ENCODE assay signal across 1 worm cellular context in the genomic region with DNA sequence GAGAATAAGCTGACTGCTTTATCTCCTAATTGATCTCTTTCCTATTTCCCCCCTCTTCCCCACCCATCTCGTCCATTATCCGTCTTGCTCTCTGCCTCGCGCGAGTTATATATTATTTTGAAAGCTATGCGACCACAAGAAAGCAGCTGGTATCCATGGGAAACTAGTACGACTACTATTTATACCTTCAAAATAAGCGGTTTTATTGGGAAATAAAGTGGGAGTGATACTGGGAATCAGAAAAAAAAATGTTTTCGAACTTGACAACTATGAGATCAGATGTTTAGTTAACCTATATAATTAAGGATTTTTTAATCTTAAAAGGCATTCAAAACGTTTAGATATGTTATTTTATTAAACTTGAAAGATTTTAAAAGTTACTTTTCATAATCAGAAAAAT.
TF ChIP-seq lines count a peak whose summit lies in the region.

No protein-coding gene starts in this region.

TF ChIP-seq in whole organism, L1 larva, 84 proteins besides CTCF, POLR2A, EP300 and RAD21 (continued from another document):
- TF ChIP-seq pax-3 (tag; optimal IDR thresholded peaks at IDR 0.05; lab: Kevin White, UChicago) (peak; percentile 46), swsn-7 (tag; optimal IDR thresholded peaks at IDR 0.05; lab: Kevin White, UChicago) (peak; percentile 4), ets-5 (GFP tag; IDR thresholded peaks at IDR 0.05; lab: Robert Waterston, UW) (no peak), ama-1 (optimal IDR thresholded peaks at IDR 0.05; lab: Kevin White, UChicago) (no peak), vab-15 (tag; optimal IDR thresholded peaks at IDR 0.05; lab: Kevin White, UChicago) (no peak), grh-1 (GFP tag; IDR thresholded peaks at IDR 0.05; lab: Robert Waterston, UW) (no peak), sox-4 (tag; optimal IDR thresholded peaks at IDR 0.05; lab: Kevin White, UChicago) (peak; percentile 3), ceh-8 (GFP tag; optimal IDR thresholded peaks at IDR 0.05; lab: Kevin White, UChicago) (no peak), nhr-28 (tag; optimal IDR thresholded peaks at IDR 0.05; lab: Kevin White, UChicago) (no peak), egl-13 (tag; optimal IDR thresholded peaks at IDR 0.05; lab: Kevin White, UChicago) (no peak), blmp-1 (tag; optimal IDR thresholded peaks at IDR 0.05; lab: Kevin White, UChicago) (no peak), efl-1 (optimal IDR thresholded peaks at IDR 0.05; lab: Kevin White, UChicago) (no peak), efl-1 (GFP tag; optimal IDR thresholded peaks at IDR 0.05 in 1 of 2; lab: Kevin White, UChicago) (no peak), C04F5.9 (tag; optimal IDR thresholded peaks at IDR 0.05; lab: Kevin White, UChicago) (no peak), Y116A8C.19 (tag; optimal IDR thresholded peaks at IDR 0.05; lab: Kevin White, UChicago; ENCODE audit: borderline replicate concordance) (no peak), snpc-4 (tag; optimal IDR thresholded peaks at IDR 0.05; lab: Kevin White, UChicago) (no peak), ceh-88 (GFP tag; IDR thresholded peaks at IDR 0.05; lab: Robert Waterston, UW) (no peak), fkh-8 (tag; optimal IDR thresholded peaks at IDR 0.05; lab: Kevin White, UChicago) (peak; percentile 86), sup-37 (GFP tag; optimal IDR thresholded peaks at IDR 0.05; lab: Kevin White, UChicago) (no peak), isw-1 (GFP tag; IDR thresholded peaks at IDR 0.05; lab: Robert Waterston, UW) (no peak), nhr-47 (tag; optimal IDR thresholded peaks at IDR 0.05; lab: Kevin White, UChicago) (peak; percentile 57), lin-35 (GFP tag; optimal IDR thresholded peaks at IDR 0.05; lab: Kevin White, UChicago) (no peak), dsc-1 (tag; optimal IDR thresholded peaks at IDR 0.05; lab: Kevin White, UChicago) (peak; percentile 80), pag-3 (tag; optimal IDR thresholded peaks at IDR 0.05; lab: Kevin White, UChicago; ENCODE audit: borderline replicate concordance, insufficient read depth) (no peak), nhr-90 (tag; optimal IDR thresholded peaks at IDR 0.05; lab: Kevin White, UChicago; ENCODE audit: poor library complexity) (no peak), unc-30 (tag; optimal IDR thresholded peaks at IDR 0.05; lab: Kevin White, UChicago) (no peak), nhr-19 (GFP tag; conservative IDR thresholded peaks at IDR 0.05; lab: Robert Waterston, UW) (no peak), nhr-71 (tag; optimal IDR thresholded peaks at IDR 0.05; lab: Kevin White, UChicago) (peak; percentile 68), xbp-1 (tag; optimal IDR thresholded peaks at IDR 0.05; lab: Kevin White, UChicago) (no peak)
